Worm (Caenorhabditis elegans) whole organism, L4 larva: ENCODE measurements around the gene ZK1307.7.

Experiments used
- R02D3.7 ChIP-seq: fragments of 150-350 bp; sonication (generic microtip); optimal IDR thresholded peaks from 3 replicates; lab custom pipeline; 2014; ENCODE audit warnings: missing biosample characterization, missing genetic modification characterization
- ama-1 ChIP-seq: fragments of 150-350 bp; optimal IDR thresholded peaks from 2 replicates; lab custom pipeline; 2014; ENCODE audit warnings: inconsistent platforms, mixed read lengths
- lin-1 ChIP-seq: fragments of 200-800 bp; sonication (Bioruptor generic); IDR thresholded peaks from 2 replicates; pipeline ENCODE4 v1.3.6; 2022; ENCODE audit warnings: missing genetic modification reagents, missing genetic modification characterization, missing compliant biosample characterization
- lin-29 ChIP-seq: fragments of 200-800 bp; sonication (Bioruptor generic); IDR thresholded peaks from 2 replicates; pipeline ENCODE4 v1.3.6; 2022; ENCODE audit warnings: missing genetic modification reagents, missing genetic modification characterization, missing compliant biosample characterization
- nhr-11 ChIP-seq: fragments of 150-350 bp; optimal IDR thresholded peaks from 2 replicates; lab custom pipeline; 2014; ENCODE audit warnings: missing biosample characterization, missing genetic modification characterization
- nhr-237 ChIP-seq: sonication (generic microtip); optimal IDR thresholded peaks from 2 replicates; lab custom pipeline; 2017; ENCODE audit warnings: missing biosample characterization, missing genetic modification characterization
- pqm-1 ChIP-seq: sonication (generic microtip); optimal IDR thresholded peaks from 2 replicates; lab custom pipeline; 2017; ENCODE audit warnings: missing biosample characterization, missing genetic modification characterization
- tag-97 ChIP-seq: fragments of 200-800 bp; sonication (Bioruptor generic); IDR thresholded peaks from 2 replicates; pipeline ENCODE4 v1.3.6; 2022; ENCODE audit warnings: missing genetic modification characterization, missing compliant biosample characterization
- unc-62 ChIP-seq, 3 experiments: fragments of 150-350 bp in 1 of 3; sonication (generic microtip); optimal IDR thresholded peaks in 2 of 3; peaks in 1 of 3; 1 replicate in 1 of 3; 2 replicates in 2 of 3; lab custom pipeline; 2014 to 2017; ENCODE audit warnings: missing biosample characterization in 3 of 3, missing genetic modification characterization in 3 of 3, missing genetic modification reagents in 3 of 3, missing genotype in 1 of 3

DNA sequence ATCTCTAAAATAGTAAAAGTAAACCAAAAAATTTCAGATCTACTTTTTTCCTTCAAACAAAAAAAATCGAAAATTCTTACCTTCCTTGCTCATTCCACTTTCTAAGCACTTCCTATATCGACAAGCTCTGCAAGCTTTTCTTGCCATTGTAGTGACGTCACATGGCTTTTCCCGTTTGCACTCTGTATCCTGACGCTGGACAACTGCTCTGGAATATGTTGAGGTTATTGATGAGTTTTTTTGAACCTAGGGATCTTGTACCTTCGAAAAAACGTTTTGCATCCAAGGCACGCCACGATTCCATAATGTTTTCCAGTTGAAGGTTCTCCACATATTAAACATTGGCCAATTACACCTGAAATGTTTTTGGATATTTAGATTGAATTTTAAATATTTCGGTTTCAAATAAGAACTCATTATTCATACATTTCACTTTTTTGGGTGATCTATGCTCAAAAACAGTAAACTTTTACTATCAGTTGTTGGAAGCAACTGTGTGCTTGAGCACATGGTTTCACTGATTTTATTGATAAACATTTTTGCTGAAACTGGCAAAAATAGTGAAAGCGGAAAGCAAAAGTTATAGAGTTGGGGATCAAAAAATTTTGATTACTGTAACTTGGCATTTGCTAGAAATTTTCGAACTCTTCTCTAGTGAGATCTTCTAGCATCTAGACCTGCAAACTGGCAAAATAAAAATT, 36.2 kb upstream of the ZK1307.7 start:
- no peak for TF ChIP-seq unc-62 (GFP tag; optimal IDR thresholded peaks at IDR 0.05 in 1 of 2; lab: Kevin White, UChicago)
- TF ChIP-seq unc-62 (tag; optimal IDR thresholded peaks at IDR 0.05; lab: Kevin White, UChicago): no peak
- TF ChIP-seq lin-29: no peak
- no peak for TF ChIP-seq ama-1 (lab: Kevin White, UChicago)
- no peak for TF ChIP-seq R02D3.7 (tag; lab: Kevin White, UChicago)
- no peak for TF ChIP-seq tag-97 (GFP tag; lab: Robert Waterston, UW)
- TF ChIP-seq lin-1: no peak
- peak; percentile 48 for TF ChIP-seq pqm-1 (tag; lab: Kevin White, UChicago)
- no peak for TF ChIP-seq nhr-237
- TF ChIP-seq nhr-11 (tag; lab: Kevin White, UChicago): no peak
